Fruit fly (Drosophila melanogaster): ENCODE measurements around the gene laza.

laza gene

dm6 chr3L:22465486-22466402 lies 4.8 kb upstream of the laza start, which contains the start of gene CG11438 (continued):
- TF ChIP-seq CG5180 (GFP tag; optimal IDR thresholded peaks at IDR 0.05) (peak; percentile 31), CG4328 (GFP tag; optimal IDR thresholded peaks at IDR 0.05) (no peak), eyg (GFP tag; optimal IDR thresholded peaks at IDR 0.05) (no peak)

dm6 chr3L:22463412-22463811 lies 2.5 kb upstream of the laza start:
- 0 out of 2 replicates have a peak, but pooled peaks have one; percentile 14 for TF ChIP-seq Xrp1 (GFP tag; IDR thresholded peaks at IDR 0.05)
- TF ChIP-seq grn (GFP tag; optimal IDR thresholded peaks at IDR 0.05), result peak; percentile 7
- TF ChIP-seq sens (GFP tag), result peak; percentile 41
- TF ChIP-seq Med (GFP tag), result peak; percentile 12
- TF ChIP-seq CG3407 (GFP tag; optimal IDR thresholded peaks at IDR 0.05), result no peak
- TF ChIP-seq CG15479 (GFP tag; optimal IDR thresholded peaks at IDR 0.05), result peak; percentile 6
- no peak for TF ChIP-seq CG6791 (GFP tag; IDR thresholded peaks at IDR 0.05; ENCODE audit: partially characterized antibody)
- TF ChIP-seq sd (tag; optimal IDR thresholded peaks at IDR 0.05), result peak; percentile 77
- TF ChIP-seq CG9727 (GFP tag; optimal IDR thresholded peaks at IDR 0.05), result peak; percentile 2
- peak; percentile 63 for TF ChIP-seq CG12769 (tag; optimal IDR thresholded peaks at IDR 0.05)

dm6 chr3L:22460428-22460827 lies 503 bp downstream of the laza start:
- TF ChIP-seq lola (GFP tag; optimal IDR thresholded peaks at IDR 0.05) (no peak), sens-2 (GFP tag; IDR thresholded peaks at IDR 0.05) (no peak), Dek (tag; optimal IDR thresholded peaks at IDR 0.05) (no peak), esg (GFP tag; conservative IDR thresholded peaks at IDR 0.05) (no peak), Ssrp (tag; optimal IDR thresholded peaks at IDR 0.05) (no peak), CG6813 (GFP tag; optimal IDR thresholded peaks at IDR 0.05) (no peak), repo (GFP tag; optimal IDR thresholded peaks at IDR 0.05) (no peak), CG4328 (GFP tag; optimal IDR thresholded peaks at IDR 0.05) (no peak), schlank (tag; optimal IDR thresholded peaks at IDR 0.05) (no peak)

- TF ChIP-seq chn (GFP tag; optimal IDR thresholded peaks at IDR 0.05) (no peak), gro (GFP tag; optimal IDR thresholded peaks at IDR 0.05) (no peak), dimm (GFP tag; IDR thresholded peaks at IDR 0.05) (no peak), NK7.1 (GFP tag; optimal IDR thresholded peaks at IDR 0.05) (no peak), Hey (tag; optimal IDR thresholded peaks at IDR 0.05) (no peak), ro (GFP tag; IDR thresholded peaks at IDR 0.05) (no peak), CG14710 (tag; optimal IDR thresholded peaks at IDR 0.05) (no peak), NfI (GFP tag; optimal IDR thresholded peaks at IDR 0.05) (no peak), CG10366 (GFP tag; IDR thresholded peaks at IDR 0.05) (no peak), pzg (GFP tag; optimal IDR thresholded peaks at IDR 0.05) (no peak), CG10321 (GFP tag; IDR thresholded peaks at IDR 0.05) (no peak), sug (tag; optimal IDR thresholded peaks at IDR 0.05) (peak; percentile 69), Hand (GFP tag; optimal IDR thresholded peaks at IDR 0.05) (no peak), Pdp1 (GFP tag; optimal IDR thresholded peaks at IDR 0.05) (peak in 1 of 2 experiments; percentile 88), seq (GFP tag; IDR thresholded peaks at IDR 0.05) (no peak; the same call in 1 of the 2 replicates), NC2α (GFP tag; optimal IDR thresholded peaks at IDR 0.05) (no peak), Hmr (GFP tag; optimal IDR thresholded peaks at IDR 0.05) (no peak), Oli (tag; optimal IDR thresholded peaks at IDR 0.05) (no peak), ssp (GFP tag; IDR thresholded peaks at IDR 0.05) (no peak), jumu (GFP tag; optimal IDR thresholded peaks at IDR 0.05) (no peak), CG18764 (GFP tag; optimal IDR thresholded peaks at IDR 0.05) (no peak), CG10209 (GFP tag; optimal IDR thresholded peaks at IDR 0.05) (no peak), CG8924 (tag; optimal IDR thresholded peaks at IDR 0.05) (no peak)
These were observed 1.9 kb downstream of the laza start for dm6 chr3L:22458898-22459524.
